Worm (Caenorhabditis elegans) whole organism, L2 larva: Measurements from ENCODE around the gene cpg-2.

Experiments used
- alr-1 ChIP-seq: fragments of 150-350 bp; optimal IDR thresholded peaks from 2 replicates; lab custom pipeline; 2014; ENCODE audit warnings: missing biosample characterization, missing genetic modification characterization
- ama-1 ChIP-seq: fragments of 150-350 bp; optimal IDR thresholded peaks from 2 replicates; lab custom pipeline; 2018; ENCODE audit warnings: inconsistent platforms
- lin-39 ChIP-seq: fragments of 150-350 bp; optimal IDR thresholded peaks from 2 replicates; lab custom pipeline; 2014; ENCODE audit warnings: missing biosample characterization, missing genetic modification reagents, missing genetic modification characterization
- lsy-2 ChIP-seq, 2 experiments: fragments of 150-350 bp in 1 of 2; sonication (generic microtip) in 1 of 2; optimal IDR thresholded peaks; 2 replicates each; lab custom pipeline; 2014 to 2017; ENCODE audit warnings: missing biosample characterization in 2 of 2, missing genetic modification characterization in 2 of 2
- nhr-11 ChIP-seq: fragments of 150-350 bp; optimal IDR thresholded peaks from 2 replicates; lab custom pipeline; 2014; ENCODE audit warnings: missing biosample characterization, missing genetic modification characterization
- nhr-12 ChIP-seq: fragments of 150-350 bp; optimal IDR thresholded peaks from 2 replicates; lab custom pipeline; 2014; ENCODE audit warnings: missing biosample characterization, missing genetic modification characterization
- nhr-77 ChIP-seq: fragments of 150-350 bp; optimal IDR thresholded peaks from 2 replicates; lab custom pipeline; 2014; ENCODE audit warnings: missing biosample characterization, missing genetic modification characterization
- snpc-4 ChIP-seq: fragments of 150-350 bp; optimal IDR thresholded peaks from 2 replicates; lab custom pipeline; 2014; ENCODE audit warnings: missing biosample characterization, missing genetic modification characterization
- unc-62 ChIP-seq: fragments of 150-350 bp; optimal IDR thresholded peaks from 2 replicates; lab custom pipeline; 2014; ENCODE audit warnings: missing biosample characterization, missing genetic modification reagents, missing genetic modification characterization
- ztf-4 ChIP-seq: fragments of 150-350 bp; optimal IDR thresholded peaks from 2 replicates; lab custom pipeline; 2014; ENCODE audit warnings: missing biosample characterization, missing genetic modification characterization

DNA sequence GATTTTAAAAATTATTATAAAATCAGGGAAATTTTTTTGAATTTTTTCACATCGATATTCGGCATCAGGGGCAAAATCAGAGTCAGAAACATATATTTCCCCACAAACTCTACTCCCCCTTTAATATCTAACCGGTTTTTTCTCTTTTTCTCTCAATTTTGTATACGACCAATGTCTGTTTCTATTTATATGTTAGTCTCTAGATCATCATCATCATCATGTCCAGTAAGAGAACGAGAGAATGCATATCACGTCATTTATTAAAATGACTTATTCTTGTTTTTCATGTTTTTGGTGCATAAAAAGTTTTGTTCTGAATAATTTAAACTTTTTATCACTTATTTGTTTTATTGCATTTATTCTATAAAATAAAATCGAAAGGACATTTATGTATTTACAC is 48.8 kb upstream of the cpg-2 start:
- no peak for TF ChIP-seq nhr-77 (tag; lab: Kevin White, UChicago)
- no peak for TF ChIP-seq snpc-4
- TF ChIP-seq lin-39 (tag; lab: Kevin White, UChicago) = no peak
- TF ChIP-seq ama-1 = no peak
- no peak for TF ChIP-seq unc-62 (GFP tag; lab: Kevin White, UChicago)
- no peak for TF ChIP-seq nhr-11
- no peak for TF ChIP-seq lsy-2 (tag; optimal IDR thresholded peaks at IDR 0.05; lab: Kevin White, UChicago)
- no peak for TF ChIP-seq alr-1 (tag; lab: Kevin White, UChicago)
- TF ChIP-seq ztf-4 (tag; lab: Kevin White, UChicago) = peak; percentile 45
- no peak for TF ChIP-seq nhr-12 (tag; lab: Kevin White, UChicago)
